Worm (Caenorhabditis elegans) whole organism, L3 larva: ENCODE measurements around the gene mig-10.

Experiments
- ceh-82 ChIP-seq: fragments of 150-350 bp; optimal IDR thresholded peaks from 2 replicates; lab custom pipeline; 2014; ENCODE audit warnings: missing biosample characterization, missing genetic modification characterization
- elt-3 ChIP-seq, 3 experiments: fragments of 150-350 bp in 1 of 3; sonication (generic microtip) in 2 of 3; optimal IDR thresholded peaks; 2 replicates in 2 of 3; 4 replicates in 1 of 3; lab custom pipeline; 2014 to 2017; ENCODE audit warnings: missing biosample characterization in 3 of 3, missing genetic modification characterization in 3 of 3
- nfya-1 ChIP-seq: sonication (generic microtip); optimal IDR thresholded peaks from 2 replicates; lab custom pipeline; 2017; ENCODE audit warnings: missing genetic modification characterization, mild to moderate bottlenecking, missing compliant biosample characterization, antibody characterized with exemption, moderate library complexity; ENCODE audit not compliant: insufficient read depth
- nhr-12 ChIP-seq: fragments of 150-350 bp; optimal IDR thresholded peaks from 2 replicates; lab custom pipeline; 2014; ENCODE audit warnings: missing biosample characterization, missing genetic modification characterization
- nhr-25 ChIP-seq: sonication (generic microtip); optimal IDR thresholded peaks from 2 replicates; lab custom pipeline; 2017; ENCODE audit warnings: missing biosample characterization, missing genetic modification characterization
- nhr-28 ChIP-seq: fragments of 150-350 bp; optimal IDR thresholded peaks from 2 replicates; lab custom pipeline; 2014; ENCODE audit warnings: missing biosample characterization, missing genetic modification characterization
- nhr-67 ChIP-seq: fragments of 150-350 bp; optimal IDR thresholded peaks from 2 replicates; lab custom pipeline; 2014; ENCODE audit warnings: missing biosample characterization, missing genetic modification characterization
- pha-4 ChIP-seq: fragments of 150-350 bp; optimal IDR thresholded peaks from 2 replicates; lab custom pipeline; 2014; ENCODE audit warnings: missing biosample characterization, missing genetic modification reagents, missing genetic modification characterization
- snpc-4 ChIP-seq: fragments of 150-350 bp; optimal IDR thresholded peaks from 2 replicates; lab custom pipeline; 2014; ENCODE audit warnings: missing biosample characterization, missing genetic modification characterization
- tbx-2 ChIP-seq: sonication (generic microtip); optimal IDR thresholded peaks from 2 replicates; lab custom pipeline; 2016; ENCODE audit warnings: mild to moderate bottlenecking, missing genetic modification characterization, missing compliant biosample characterization
- unc-62 ChIP-seq: fragments of 150-350 bp; sonication (generic microtip); optimal IDR thresholded peaks from 4 replicates; lab custom pipeline; 2014; ENCODE audit warnings: missing biosample characterization, missing genetic modification reagents, missing genetic modification characterization
- ztf-4 ChIP-seq: fragments of 150-350 bp; optimal IDR thresholded peaks from 2 replicates; lab custom pipeline; 2014; ENCODE audit warnings: missing biosample characterization, missing genetic modification characterization

DNA sequence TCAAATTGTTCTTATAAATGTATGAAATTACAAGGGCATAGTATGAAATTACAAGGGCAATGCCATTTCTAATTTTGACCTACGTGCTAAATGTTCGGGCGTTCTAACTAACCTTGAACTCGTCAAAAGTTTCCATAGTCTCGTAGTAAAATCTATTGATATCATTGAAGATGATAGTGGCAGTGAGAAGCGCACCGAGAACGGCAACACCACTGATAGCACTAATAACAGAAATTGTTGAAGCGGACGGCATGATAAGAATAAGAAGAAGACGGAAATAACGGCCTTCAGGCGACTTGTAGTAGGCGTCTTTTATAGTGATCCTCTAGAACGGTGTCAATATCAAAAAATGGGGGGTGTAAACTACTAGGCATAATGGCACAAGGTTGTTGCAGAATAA is 15.5 kb upstream of the mig-10 start, which contains the start of gene col-91:
- no peak for TF ChIP-seq snpc-4 (tag; lab: Kevin White, UChicago)
- no peak for TF ChIP-seq ztf-4 (tag; lab: Kevin White, UChicago)
- TF ChIP-seq nhr-25 (tag; lab: Kevin White, UChicago): peak; percentile 78
- TF ChIP-seq nhr-12 (tag; lab: Kevin White, UChicago): no peak
- no peak for TF ChIP-seq pha-4 (tag; lab: Kevin White, UChicago)
- no peak for TF ChIP-seq ceh-82 (tag; lab: Kevin White, UChicago)
- no peak for TF ChIP-seq tbx-2
- no peak for TF ChIP-seq nhr-28
- no peak for TF ChIP-seq nfya-1 (tag; lab: Kevin White, UChicago)
- TF ChIP-seq nhr-67 (tag; lab: Kevin White, UChicago): no peak
- no peak for TF ChIP-seq unc-62 (GFP tag; lab: Kevin White, UChicago)
- peak in 1 of 3 experiments; percentile 90 for TF ChIP-seq elt-3 (tag; optimal IDR thresholded peaks at IDR 0.05; lab: Kevin White, UChicago)
